Fruit fly (Drosophila melanogaster) S2 (cell line): ENCODE results near the gene CG1835.

Experiments used
- CG8478 ChIP-seq: fragments of >200 bp; optimal IDR thresholded peaks from 2 replicates; lab custom pipeline; 2018
- CTCF ChIP-seq, 2 experiments: fragments of >200 bp; optimal IDR thresholded peaks; 2 replicates each; lab custom pipeline; 2018

dm6 chrX:20643385-20643784 lies 18.3 kb upstream of the CG1835 start:
- TF ChIP-seq CTCF (optimal IDR thresholded peaks at IDR 0.05; lab: Kevin White, UChicago) = no peak
- no peak for TF ChIP-seq CG8478 (lab: Kevin White, UChicago)
